Fruit fly (Drosophila melanogaster): ENCODE measurements around the gene Taf4.

Gene Taf4

dm6 chr3L:16087323-16087816 is 25.6 kb upstream of the Taf4 start, which contains the start of gene Tasp1 (continued):
- TF ChIP-seq grn (GFP tag; optimal IDR thresholded peaks at IDR 0.05) (no peak), CG14441 (GFP tag; IDR thresholded peaks at IDR 0.05) (no peak), CG34224 (GFP tag; IDR thresholded peaks at IDR 0.05; ENCODE audit: partially characterized antibody) (no peak; the same call in 2 of the 3 replicates), CG3726 (GFP tag; IDR thresholded peaks at IDR 0.05) (no peak), row (GFP tag; IDR thresholded peaks at IDR 0.05) (peak; percentile 85), nom (GFP tag; optimal IDR thresholded peaks at IDR 0.05) (no peak), Awh (GFP tag; IDR thresholded peaks at IDR 0.05) (no peak), CG7928 (GFP tag; optimal IDR thresholded peaks at IDR 0.05) (no peak), CG2875 (GFP tag; optimal IDR thresholded peaks at IDR 0.05) (no peak), CG11696 (GFP tag; IDR thresholded peaks at IDR 0.05) (no peak), cad (GFP tag; optimal IDR thresholded peaks at IDR 0.05) (no peak), CG12155 (GFP tag; optimal IDR thresholded peaks at IDR 0.05) (peak; percentile 59), Ravus (GFP tag; IDR thresholded peaks at IDR 0.05) (no peak), CG9215 (GFP tag; IDR thresholded peaks at IDR 0.05) (no peak), CG6791 (GFP tag; IDR thresholded peaks at IDR 0.05; ENCODE audit: partially characterized antibody) (no peak; the same call in 2 of the 3 replicates)

- TF ChIP-seq fu2 (GFP tag; optimal IDR thresholded peaks at IDR 0.05) (no peak), sisA (GFP tag; IDR thresholded peaks at IDR 0.05) (no peak), repo (GFP tag; optimal IDR thresholded peaks at IDR 0.05) (no peak), Scr (GFP tag; IDR thresholded peaks at IDR 0.05; ENCODE audit: partially characterized antibody) (peak; percentile 70), dmrt99B (tag; optimal IDR thresholded peaks at IDR 0.05) (no peak), CG1529 (GFP tag; optimal IDR thresholded peaks at IDR 0.05) (no peak), Nf-YC (tag; optimal IDR thresholded peaks at IDR 0.05) (no peak), Camta (GFP tag; optimal IDR thresholded peaks at IDR 0.05) (no peak), CG10267 (tag; optimal IDR thresholded peaks at IDR 0.05) (peak; percentile 40), Side (GFP tag; optimal IDR thresholded peaks at IDR 0.05) (no peak), run (tag; optimal IDR thresholded peaks at IDR 0.05) (no peak), sima (GFP tag; optimal IDR thresholded peaks at IDR 0.05) (no peak), grn (GFP tag; optimal IDR thresholded peaks at IDR 0.05) (no peak), Ada2b (GFP tag; IDR thresholded peaks at IDR 0.05) (no peak), Fer2 (tag; optimal IDR thresholded peaks at IDR 0.05) (no peak), vfl (GFP tag; optimal IDR thresholded peaks at IDR 0.05) (no peak), amos (GFP tag; IDR thresholded peaks at IDR 0.05; ENCODE audit: partially characterized antibody) (peak; percentile 87), CG9727 (GFP tag; optimal IDR thresholded peaks at IDR 0.05) (no peak), eyg (GFP tag; optimal IDR thresholded peaks at IDR 0.05) (no peak), crp (GFP tag; optimal IDR thresholded peaks at IDR 0.05) (peak in 1 of 2 experiments; percentile 13), CG17186 (GFP tag; optimal IDR thresholded peaks at IDR 0.05) (peak; percentile 55), CG2116 (GFP tag; optimal IDR thresholded peaks at IDR 0.05) (peak; percentile 52), CG6791 (GFP tag; IDR thresholded peaks at IDR 0.05; ENCODE audit: partially characterized antibody) (peak; percentile 88), Pdp1 (GFP tag; optimal IDR thresholded peaks at IDR 0.05) (peak in 1 of 2 experiments; percentile 22), chinmo (GFP tag; IDR thresholded peaks at IDR 0.05; ENCODE audit: partially characterized antibody) (peak; percentile 86; the same call in 2 of the 4 replicates), tll (GFP tag; optimal IDR thresholded peaks at IDR 0.05) (no peak), Hand (GFP tag; optimal IDR thresholded peaks at IDR 0.05) (no peak), chif (GFP tag; optimal IDR thresholded peaks at IDR 0.05) (no peak), Dp (GFP tag; optimal IDR thresholded peaks at IDR 0.05) (peak; percentile 65), trh (GFP tag; optimal IDR thresholded peaks at IDR 0.05) (no peak), CG4707 (GFP tag; optimal IDR thresholded peaks at IDR 0.05) (no peak), unpg (GFP tag; optimal IDR thresholded peaks at IDR 0.05) (no peak), CG10959 (GFP tag; IDR thresholded peaks at IDR 0.05) (no peak), CG7357 (GFP tag; IDR thresholded peaks at IDR 0.05) (no peak), knrl (GFP tag; IDR thresholded peaks at IDR 0.05; ENCODE audit: partially characterized antibody) (peak; percentile 69), gro (GFP tag; optimal IDR thresholded peaks at IDR 0.05) (peak; percentile 25)
Observed at dm6 chr3L:16090330-16090803, 22.6 kb upstream of the Taf4 start, which contains the start of the genes CG5235 and ClC-c. Gene CG5235 (minus strand): TSS chr3L:16090392. Gene ClC-c (plus strand): TSS chr3L:16090454.

All from whole organism, embryonic.